Fruit fly (Drosophila melanogaster) whole organism, embryonic: ENCODE measurements around the gene eIF3h.

Source experiments
- Abd-B ChIP-seq: fragments of 200-800 bp; sonication (Bioruptor generic); optimal IDR thresholded peaks from 2 replicates; lab custom pipeline; 2018; ENCODE audit warnings: missing biosample characterization, mild to moderate bottlenecking, missing genetic modification characterization, moderate library complexity
- B-H1 ChIP-seq: fragments of 200-800 bp; sonication (Bioruptor generic); IDR thresholded peaks from 3 replicates; pipeline ENCODE4 v1.3.6; 2022; ENCODE audit warnings: missing biosample characterization, missing genetic modification characterization
- Bdp1 ChIP-seq: fragments of 200-800 bp; sonication (Bioruptor generic); optimal IDR thresholded peaks from 3 replicates; lab custom pipeline; 2016; ENCODE audit warnings: missing biosample characterization, missing genetic modification characterization
- BtbVII ChIP-seq: fragments of 200-800 bp; sonication (Bioruptor generic); optimal IDR thresholded peaks from 3 replicates; lab custom pipeline; 2017; ENCODE audit warnings: missing biosample characterization, mild to moderate bottlenecking, missing genetic modification characterization
- CG10267 ChIP-seq: fragments of 200-800 bp; sonication (Bioruptor generic); optimal IDR thresholded peaks from 2 replicates; lab custom pipeline; 2018; ENCODE audit warnings: missing biosample characterization, mild to moderate bottlenecking, missing genetic modification characterization, moderate library complexity
- CG10431 ChIP-seq: fragments of 200-800 bp; sonication (Bioruptor generic); optimal IDR thresholded peaks from 3 replicates; lab custom pipeline; 2018; ENCODE audit warnings: missing biosample characterization, mild to moderate bottlenecking, missing genetic modification characterization
- CG10654 ChIP-seq: fragments of 200-800 bp; sonication (Bioruptor generic); optimal IDR thresholded peaks from 2 replicates; lab custom pipeline; 2016; ENCODE audit warnings: missing biosample characterization, missing genetic modification characterization
- CG11093 ChIP-seq: fragments of 200-800 bp; sonication (Bioruptor generic); IDR thresholded peaks from 3 replicates; pipeline ENCODE4 v1.3.6; 2022; ENCODE audit warnings: missing biosample characterization, missing genetic modification characterization
- CG11247 ChIP-seq: fragments of 200-800 bp; sonication (Bioruptor generic); IDR thresholded peaks from 2 replicates; pipeline ENCODE4 v1.3.6; 2022; ENCODE audit warnings: missing biosample characterization, missing genetic modification characterization
- CG11723 ChIP-seq: fragments of 200-800 bp; sonication (Bioruptor generic); optimal IDR thresholded peaks from 2 replicates; lab custom pipeline; 2017; ENCODE audit warnings: missing biosample characterization, mild to moderate bottlenecking, missing genetic modification characterization
- CG13287 ChIP-seq: fragments of 200-800 bp; sonication (Bioruptor generic); IDR thresholded peaks from 2 replicates; pipeline ENCODE4 v1.3.6; 2022; ENCODE audit warnings: missing biosample characterization, missing genetic modification characterization; ENCODE audit not compliant: partially characterized antibody
- CG13624 ChIP-seq: fragments of 200-800 bp; sonication (Bioruptor generic); optimal IDR thresholded peaks from 2 replicates; lab custom pipeline; 2016; ENCODE audit warnings: missing biosample characterization, missing genetic modification characterization
- CG14710 ChIP-seq: fragments of 200-800 bp; sonication (Bioruptor generic); optimal IDR thresholded peaks from 3 replicates; lab custom pipeline; 2019; ENCODE audit warnings: missing biosample characterization, mild to moderate bottlenecking, missing genetic modification characterization, moderate library complexity
- CG14965 ChIP-seq: fragments of 200-800 bp; sonication (Bioruptor generic); optimal IDR thresholded peaks from 2 replicates; lab custom pipeline; 2016; ENCODE audit warnings: missing biosample characterization, missing genetic modification characterization, borderline replicate concordance
- CG15011 ChIP-seq: fragments of 200-800 bp; sonication (Bioruptor generic); optimal IDR thresholded peaks from 3 replicates; lab custom pipeline; 2018; ENCODE audit warnings: missing biosample characterization, mild to moderate bottlenecking, missing genetic modification characterization
- CG1529 ChIP-seq: fragments of 200-800 bp; sonication (Bioruptor generic); optimal IDR thresholded peaks from 3 replicates; lab custom pipeline; 2018; ENCODE audit warnings: missing biosample characterization, missing genetic modification characterization
- CG17612 ChIP-seq: fragments of 200-800 bp; sonication (Bioruptor generic); IDR thresholded peaks from 2 replicates; pipeline ENCODE4 v1.3.6; 2022; ENCODE audit warnings: missing biosample characterization, missing genetic modification characterization
- CG1792 ChIP-seq: fragments of 200-800 bp; sonication (Bioruptor generic); optimal IDR thresholded peaks from 2 replicates; lab custom pipeline; 2016; ENCODE audit warnings: missing biosample characterization, missing genetic modification characterization
- CG18476 ChIP-seq: fragments of 200-800 bp; sonication (Bioruptor generic); optimal IDR thresholded peaks from 2 replicates; lab custom pipeline; 2016; ENCODE audit warnings: missing biosample characterization, mild to moderate bottlenecking, missing genetic modification characterization
- CG18619 ChIP-seq: fragments of 200-800 bp; sonication (Bioruptor generic); optimal IDR thresholded peaks from 3 replicates; lab custom pipeline; 2017; ENCODE audit warnings: missing biosample characterization, mild to moderate bottlenecking, missing genetic modification characterization
- CG3281 ChIP-seq: fragments of 200-800 bp; sonication (Bioruptor generic); optimal IDR thresholded peaks from 3 replicates; lab custom pipeline; 2017; ENCODE audit warnings: missing biosample characterization, mild to moderate bottlenecking, missing genetic modification characterization
- CG3838 ChIP-seq: fragments of 200-800 bp; sonication (Bioruptor generic); optimal IDR thresholded peaks from 3 replicates; lab custom pipeline; 2016; ENCODE audit warnings: missing biosample characterization, missing genetic modification characterization
- CG3995 ChIP-seq: fragments of 200-800 bp; sonication (Bioruptor generic); optimal IDR thresholded peaks from 3 replicates; lab custom pipeline; 2016; ENCODE audit warnings: missing biosample characterization, missing genetic modification characterization
- CG4730 ChIP-seq: fragments of 200-800 bp; sonication (Bioruptor generic); IDR thresholded peaks from 2 replicates; pipeline ENCODE4 v1.3.6; 2022; ENCODE audit warnings: missing biosample characterization, missing genetic modification characterization
- CG8388 ChIP-seq: fragments of 200-800 bp; sonication (Bioruptor generic); optimal IDR thresholded peaks from 2 replicates; lab custom pipeline; 2019; ENCODE audit warnings: missing biosample characterization, mild to moderate bottlenecking, missing genetic modification characterization, moderate library complexity
- CG8478 ChIP-seq: fragments of >200 bp; optimal IDR thresholded peaks from 2 replicates; lab custom pipeline; 2018
- CG9727 ChIP-seq: fragments of 200-800 bp; sonication (Bioruptor generic); optimal IDR thresholded peaks from 3 replicates; lab custom pipeline; 2017; ENCODE audit warnings: missing biosample characterization, mild to moderate bottlenecking, missing genetic modification characterization
- CG9817 ChIP-seq: fragments of 200-800 bp; sonication (Bioruptor generic); optimal IDR thresholded peaks from 2 replicates; lab custom pipeline; 2018; ENCODE audit warnings: missing biosample characterization, mild to moderate bottlenecking, missing genetic modification characterization, moderate library complexity
- Camta ChIP-seq: fragments of 200-800 bp; sonication (Bioruptor generic); optimal IDR thresholded peaks from 2 replicates; lab custom pipeline; 2016; ENCODE audit warnings: missing biosample characterization, missing genetic modification characterization
- E2f2 ChIP-seq: fragments of 200-800 bp; sonication (Bioruptor generic); IDR thresholded peaks from 2 replicates; pipeline ENCODE4 v1.3.6; 2022; ENCODE audit warnings: missing biosample characterization, missing genetic modification characterization
- GATAe ChIP-seq: fragments of 200-800 bp; sonication (Bioruptor generic); conservative IDR thresholded peaks from 2 replicates; pipeline ENCODE4 v1.3.6; 2022; ENCODE audit warnings: missing biosample characterization, missing genetic modification characterization
- HmgZ ChIP-seq: fragments of 200-800 bp; sonication (Bioruptor generic); optimal IDR thresholded peaks from 2 replicates; lab custom pipeline; 2018; ENCODE audit warnings: missing biosample characterization, mild to moderate bottlenecking, missing genetic modification characterization
- Hmr ChIP-seq: fragments of 200-800 bp; sonication (Bioruptor generic); optimal IDR thresholded peaks from 3 replicates; lab custom pipeline; 2017; ENCODE audit warnings: mild to moderate bottlenecking, missing biosample characterization, missing genetic modification reagents, missing genetic modification characterization
- Hsf ChIP-seq: fragments of 200-800 bp; sonication (Bioruptor generic); optimal IDR thresholded peaks from 3 replicates; lab custom pipeline; 2016; ENCODE audit warnings: missing biosample characterization, missing genetic modification characterization
- Med ChIP-seq: fragments of 200-800 bp; sonication (Bioruptor generic); peaks from one replicate; lab custom pipeline; 2016; ENCODE audit warnings: missing biosample characterization, missing genetic modification characterization, mild to moderate bottlenecking, inconsistent platforms, moderate library complexity
- Tbp ChIP-seq: fragments of >200 bp; optimal IDR thresholded peaks from 2 replicates; lab custom pipeline; 2018; ENCODE audit warnings: missing biosample characterization, missing genetic modification characterization
- Xbp1 ChIP-seq: fragments of 200-800 bp; sonication (Bioruptor generic); optimal IDR thresholded peaks from 3 replicates; lab custom pipeline; 2016; ENCODE audit warnings: missing biosample characterization, mild to moderate bottlenecking, missing genetic modification characterization
- YL-1 ChIP-seq: fragments of 200-800 bp; sonication (Bioruptor generic); optimal IDR thresholded peaks from 3 replicates; lab custom pipeline; 2017; ENCODE audit warnings: missing biosample characterization, mild to moderate bottlenecking, missing genetic modification characterization
- abd-A ChIP-seq: fragments of 200-800 bp; sonication (Bioruptor generic); optimal IDR thresholded peaks from 3 replicates; lab custom pipeline; 2019; ENCODE audit warnings: missing biosample characterization, mild to moderate bottlenecking, missing genetic modification characterization, moderate library complexity
- crc ChIP-seq: fragments of 200-800 bp; sonication (Bioruptor generic); optimal IDR thresholded peaks from 2 replicates; lab custom pipeline; 2016; ENCODE audit warnings: missing biosample characterization, missing genetic modification characterization
- dimm ChIP-seq: fragments of 200-800 bp; sonication (Bioruptor generic); IDR thresholded peaks from 2 replicates; pipeline ENCODE4 v1.3.6; 2022; ENCODE audit warnings: missing biosample characterization, missing genetic modification characterization
- en ChIP-seq: fragments of 200-800 bp; sonication (Bioruptor generic); optimal IDR thresholded peaks from 2 replicates; lab custom pipeline; 2016; ENCODE audit warnings: missing biosample characterization, missing genetic modification characterization
- ftz-f1 ChIP-seq: fragments of 200-800 bp; sonication (Bioruptor generic); optimal IDR thresholded peaks from 2 replicates; lab custom pipeline; 2016; ENCODE audit warnings: missing biosample characterization, missing genetic modification characterization
- gcm2 ChIP-seq: fragments of 200-800 bp; sonication (Bioruptor generic); optimal IDR thresholded peaks from 2 replicates; lab custom pipeline; 2016; ENCODE audit warnings: missing biosample characterization, missing genetic modification characterization
- grn ChIP-seq: fragments of 200-800 bp; sonication (Bioruptor generic); optimal IDR thresholded peaks from 3 replicates; lab custom pipeline; 2017; ENCODE audit warnings: missing biosample characterization, missing genetic modification characterization
- hth ChIP-seq: fragments of >200 bp; optimal IDR thresholded peaks from 2 replicates; lab custom pipeline; 2017; ENCODE audit warnings: inconsistent platforms
- mirr ChIP-seq: fragments of 200-800 bp; sonication (Bioruptor generic); optimal IDR thresholded peaks from 3 replicates; lab custom pipeline; 2018; ENCODE audit warnings: missing biosample characterization, mild to moderate bottlenecking, missing genetic modification characterization
- pfk ChIP-seq: fragments of 200-800 bp; sonication (Bioruptor generic); optimal IDR thresholded peaks from 2 replicates; lab custom pipeline; 2018; ENCODE audit warnings: missing biosample characterization, mild to moderate bottlenecking, missing genetic modification characterization, moderate library complexity
- sug ChIP-seq: fragments of 200-800 bp; optimal IDR thresholded peaks from 2 replicates; lab custom pipeline; 2019; ENCODE audit warnings: missing biosample characterization, mild to moderate bottlenecking, missing genetic modification characterization, moderate library complexity
- tx ChIP-seq: fragments of 200-800 bp; sonication (Bioruptor generic); optimal IDR thresholded peaks from 2 replicates; lab custom pipeline; 2016; ENCODE audit warnings: missing biosample characterization, missing genetic modification characterization
- vnd ChIP-seq: fragments of 200-800 bp; sonication (Bioruptor generic); IDR thresholded peaks from 3 replicates; pipeline ENCODE4 v1.3.6; 2022; ENCODE audit warnings: missing biosample characterization, missing genetic modification characterization; ENCODE audit not compliant: partially characterized antibody

eIF3h gene

dm6 chr2L:5009306-5010030 lies 43.4 kb downstream of the eIF3h start, which contains the start of gene Rtnl1 (continued):
- TF ChIP-seq CG11247 (GFP tag; lab: Robert Waterston, UW), result no peak
- TF ChIP-seq Med (GFP tag; lab: Kevin White, UChicago), result peak; percentile 91
- no peak for TF ChIP-seq BtbVII (GFP tag; lab: Kevin White, UChicago)
- no peak for TF ChIP-seq CG1529 (GFP tag; lab: Kevin White, UChicago)
- TF ChIP-seq abd-A (tag; lab: Kevin White, UChicago), result no peak
- peak; percentile 37 for TF ChIP-seq gcm2 (GFP tag; lab: Kevin White, UChicago)
- no peak for TF ChIP-seq CG3281 (GFP tag; lab: Kevin White, UChicago)
- no peak for TF ChIP-seq CG3838 (GFP tag; lab: Kevin White, UChicago)
- TF ChIP-seq Camta, result no peak
- peak; percentile 80 for TF ChIP-seq vnd
- peak; percentile 9 for TF ChIP-seq CG9817 (tag; lab: Kevin White, UChicago)
- no peak for TF ChIP-seq Bdp1 (GFP tag; lab: Kevin White, UChicago)
- peak; percentile 52 for TF ChIP-seq Xbp1 (GFP tag; lab: Kevin White, UChicago)
- TF ChIP-seq CG8478 (lab: Kevin White, UChicago), result peak; percentile 66
- no peak for TF ChIP-seq CG14965 (GFP tag; lab: Kevin White, UChicago)
- TF ChIP-seq CG15011 (GFP tag; lab: Kevin White, UChicago), result no peak
- TF ChIP-seq CG8388 (GFP tag; lab: Kevin White, UChicago), result no peak
- TF ChIP-seq GATAe (GFP tag; lab: Robert Waterston, UW), result no peak
- TF ChIP-seq grn (GFP tag; lab: Kevin White, UChicago), result no peak
- TF ChIP-seq E2f2 (GFP tag; lab: Robert Waterston, UW), result peak; percentile 93
- TF ChIP-seq CG10267 (tag; lab: Kevin White, UChicago), result peak; percentile 65
- no peak for TF ChIP-seq CG11093
- TF ChIP-seq Abd-B (GFP tag; lab: Kevin White, UChicago), result peak; percentile 67
- peak; percentile 72 for TF ChIP-seq YL-1
- TF ChIP-seq CG11723 (GFP tag; lab: Kevin White, UChicago), result no peak
- peak; percentile 97 for TF ChIP-seq CG13287 (GFP tag; lab: Robert Waterston, UW)
- peak; percentile 31 for TF ChIP-seq Hsf (GFP tag; lab: Kevin White, UChicago)
- TF ChIP-seq CG10654 (GFP tag; lab: Kevin White, UChicago), result no peak
- TF ChIP-seq B-H1 (GFP tag; lab: Robert Waterston, UW), result no peak
- TF ChIP-seq CG18476 (GFP tag; lab: Kevin White, UChicago), result no peak
- TF ChIP-seq CG9727 (GFP tag; lab: Kevin White, UChicago), result peak; percentile 25
- TF ChIP-seq Tbp (GFP tag; lab: Kevin White, UChicago), result peak; percentile 44
- no peak for TF ChIP-seq CG4730
- TF ChIP-seq hth (lab: Kevin White, UChicago), result no peak
- no peak for TF ChIP-seq mirr (GFP tag; lab: Kevin White, UChicago)
- TF ChIP-seq CG14710, result peak; percentile 68
- TF ChIP-seq pfk (GFP tag; lab: Kevin White, UChicago), result no peak
- TF ChIP-seq dimm (GFP tag; lab: Robert Waterston, UW), result no peak
- TF ChIP-seq CG17612 (GFP tag; lab: Robert Waterston, UW), result no peak
- TF ChIP-seq sug (tag; lab: Kevin White, UChicago), result peak; percentile 63
- peak; percentile 73 for TF ChIP-seq Hmr
- no peak for TF ChIP-seq crc (GFP tag; lab: Kevin White, UChicago)
- TF ChIP-seq tx (GFP tag; lab: Kevin White, UChicago), result peak; percentile 11
- TF ChIP-seq HmgZ, result peak; percentile 87
- peak; percentile 71 for TF ChIP-seq CG13624 (GFP tag; lab: Kevin White, UChicago)
- TF ChIP-seq en, result no peak
- no peak for TF ChIP-seq CG18619 (GFP tag; lab: Kevin White, UChicago)
- peak; percentile 96 for TF ChIP-seq ftz-f1 (GFP tag; lab: Kevin White, UChicago)
- TF ChIP-seq CG3995 (GFP tag; lab: Kevin White, UChicago), result peak; percentile 33
- TF ChIP-seq CG1792 (GFP tag; lab: Kevin White, UChicago), result peak; percentile 10
- no peak for TF ChIP-seq CG10431 (GFP tag; lab: Kevin White, UChicago)
